Worm (Caenorhabditis elegans) whole organism, L2 larva: ENCODE measurements around the gene mam-4.
"Not testable (repeated sequence)": the region's sequence is repeated elsewhere in the genome, so short reads cannot be mapped to it uniquely, and the experiment has no call there.

Experiments used
- C34F6.9 ChIP-seq: fragments of 150-350 bp; optimal IDR thresholded peaks from 2 replicates; lab custom pipeline; 2014; ENCODE audit warnings: missing biosample characterization, missing genetic modification characterization
- F13H6.1 ChIP-seq: sonication (generic microtip); optimal IDR thresholded peaks from 2 replicates; lab custom pipeline; 2016; ENCODE audit warnings: missing genetic modification characterization, missing compliant biosample characterization
- Y55F3AM.14 ChIP-seq: fragments of 200-800 bp; sonication (Bioruptor generic); optimal IDR thresholded peaks from 2 replicates; lab custom pipeline; 2018; ENCODE audit warnings: mild to moderate bottlenecking, missing genetic modification characterization, missing compliant biosample characterization
- ZK546.5 ChIP-seq: sonication (generic microtip); optimal IDR thresholded peaks from 2 replicates; lab custom pipeline; 2017; ENCODE audit warnings: missing biosample characterization, missing genetic modification characterization
- aly-2 ChIP-seq: fragments of 150-350 bp; optimal IDR thresholded peaks from 2 replicates; lab custom pipeline; 2014; ENCODE audit warnings: missing biosample characterization, missing genetic modification characterization
- blmp-1 ChIP-seq: sonication (generic microtip); optimal IDR thresholded peaks from 2 replicates; lab custom pipeline; 2017; ENCODE audit warnings: missing genetic modification characterization, mild to moderate bottlenecking, missing compliant biosample characterization, antibody characterized with exemption, moderate library complexity; ENCODE audit not compliant: insufficient read depth
- ceh-82 ChIP-seq: fragments of 150-350 bp; optimal IDR thresholded peaks from 2 replicates; lab custom pipeline; 2014; ENCODE audit warnings: missing biosample characterization, missing genetic modification characterization
- dmd-4 ChIP-seq: sonication (generic microtip); optimal IDR thresholded peaks from 2 replicates; lab custom pipeline; 2017; ENCODE audit warnings: missing biosample characterization, missing genetic modification characterization
- egl-27 ChIP-seq: sonication (generic microtip); optimal IDR thresholded peaks from 3 replicates; lab custom pipeline; 2017; ENCODE audit warnings: missing biosample characterization, missing genetic modification reagents, missing genetic modification characterization
- elt-1 ChIP-seq: fragments of 150-350 bp; optimal IDR thresholded peaks from 2 replicates; lab custom pipeline; 2014; ENCODE audit warnings: missing biosample characterization, missing genetic modification characterization
- elt-3 ChIP-seq: sonication (generic microtip); optimal IDR thresholded peaks from 2 replicates; lab custom pipeline; 2017; ENCODE audit warnings: missing biosample characterization, missing genetic modification characterization
- fos-1 ChIP-seq: fragments of 150-350 bp; optimal IDR thresholded peaks from 2 replicates; lab custom pipeline; 2014; ENCODE audit warnings: missing biosample characterization, missing genetic modification characterization
- gmeb-1 ChIP-seq: fragments of 150-350 bp; optimal IDR thresholded peaks from 2 replicates; lab custom pipeline; 2014; ENCODE audit warnings: missing biosample characterization, missing genetic modification characterization
- lin-13 ChIP-seq: fragments of 150-350 bp; optimal IDR thresholded peaks from 2 replicates; lab custom pipeline; 2014; ENCODE audit warnings: missing biosample characterization, missing genetic modification reagents, missing genetic modification characterization
- lin-39 ChIP-seq: fragments of 150-350 bp; optimal IDR thresholded peaks from 2 replicates; lab custom pipeline; 2014; ENCODE audit warnings: missing biosample characterization, missing genetic modification reagents, missing genetic modification characterization
- lsy-2 ChIP-seq, 2 experiments: fragments of 150-350 bp in 1 of 2; sonication (generic microtip) in 1 of 2; optimal IDR thresholded peaks; 2 replicates each; lab custom pipeline; 2014 to 2017; ENCODE audit warnings: missing biosample characterization in 2 of 2, missing genetic modification characterization in 2 of 2
- mab-5 ChIP-seq: fragments of 150-350 bp; optimal IDR thresholded peaks from 2 replicates; lab custom pipeline; 2014; ENCODE audit warnings: missing biosample characterization, missing genetic modification characterization
- mbf-1 ChIP-seq: sonication (generic microtip); optimal IDR thresholded peaks from 2 replicates; lab custom pipeline; 2017; ENCODE audit warnings: missing biosample characterization, missing genetic modification characterization
- mdl-1 ChIP-seq, 2 experiments: fragments of 150-350 bp in 1 of 2; sonication (generic microtip) in 1 of 2; optimal IDR thresholded peaks; 2 replicates each; lab custom pipeline; 2017; ENCODE audit warnings: missing biosample characterization in 2 of 2, missing genetic modification characterization in 2 of 2
- nhr-129 ChIP-seq: fragments of 150-350 bp; optimal IDR thresholded peaks from 2 replicates; lab custom pipeline; 2014; ENCODE audit warnings: missing biosample characterization, missing genetic modification characterization
- nhr-21 ChIP-seq: fragments of 150-350 bp; optimal IDR thresholded peaks from 2 replicates; lab custom pipeline; 2014; ENCODE audit warnings: missing biosample characterization, missing genetic modification characterization
- nhr-23 ChIP-seq: fragments of 150-350 bp; optimal IDR thresholded peaks from 2 replicates; lab custom pipeline; 2014; ENCODE audit warnings: missing biosample characterization, missing genetic modification reagents, missing genetic modification characterization
- nhr-237 ChIP-seq: fragments of 150-350 bp; optimal IDR thresholded peaks from 2 replicates; lab custom pipeline; 2014; ENCODE audit warnings: missing biosample characterization, missing genetic modification characterization
- nhr-6 ChIP-seq: fragments of 150-350 bp; optimal IDR thresholded peaks from 2 replicates; lab custom pipeline; 2014; ENCODE audit warnings: missing biosample characterization, missing genetic modification characterization
- nhr-77 ChIP-seq: fragments of 150-350 bp; optimal IDR thresholded peaks from 2 replicates; lab custom pipeline; 2014; ENCODE audit warnings: missing biosample characterization, missing genetic modification characterization
- peb-1 ChIP-seq: fragments of 150-350 bp; optimal IDR thresholded peaks from 2 replicates; lab custom pipeline; 2014; ENCODE audit warnings: missing biosample characterization, missing genetic modification characterization
- sem-4 ChIP-seq: fragments of 150-350 bp; optimal IDR thresholded peaks from 2 replicates; lab custom pipeline; 2014; ENCODE audit warnings: missing biosample characterization, missing genetic modification reagents, missing genetic modification characterization
- skn-1 ChIP-seq: sonication (generic microtip); optimal IDR thresholded peaks from 2 replicates; lab custom pipeline; 2017; ENCODE audit warnings: missing biosample characterization, missing genetic modification characterization
- sma-3 ChIP-seq: sonication (generic microtip); optimal IDR thresholded peaks from 2 replicates; lab custom pipeline; 2016; ENCODE audit warnings: missing genetic modification reagents, missing genetic modification characterization, missing compliant biosample characterization
- sma-9 ChIP-seq, 2 experiments: fragments of 150-350 bp in 1 of 2; sonication (generic microtip) in 1 of 2; optimal IDR thresholded peaks; 2 replicates each; lab custom pipeline; 2014 to 2016; ENCODE audit warnings: missing genetic modification characterization in 2 of 2, mild to moderate bottlenecking in 1 of 2, missing biosample characterization in 1 of 2, missing compliant biosample characterization in 1 of 2, missing genetic modification reagents in 1 of 2, moderate library complexity in 1 of 2
- unc-39 ChIP-seq: fragments of 150-350 bp; optimal IDR thresholded peaks from 2 replicates; lab custom pipeline; 2014; ENCODE audit warnings: missing biosample characterization, missing genetic modification characterization
- unc-55 ChIP-seq: fragments of 150-350 bp; sonication (generic microtip); optimal IDR thresholded peaks from 3 replicates; lab custom pipeline; 2014; ENCODE audit warnings: missing biosample characterization, missing genetic modification reagents, missing genetic modification characterization
- unc-62 ChIP-seq: fragments of 150-350 bp; optimal IDR thresholded peaks from 2 replicates; lab custom pipeline; 2014; ENCODE audit warnings: missing biosample characterization, missing genetic modification reagents, missing genetic modification characterization
- zag-1 ChIP-seq: fragments of 150-350 bp; optimal IDR thresholded peaks from 2 replicates; lab custom pipeline; 2014; ENCODE audit warnings: missing biosample characterization, missing genetic modification characterization
- ztf-1 ChIP-seq: fragments of 200-800 bp; sonication (Bioruptor generic); conservative IDR thresholded peaks from 2 replicates; pipeline ENCODE4 v1.3.6; 2022; ENCODE audit warnings: missing genetic modification characterization, missing compliant biosample characterization
- ztf-11 ChIP-seq: sonication (generic microtip); optimal IDR thresholded peaks from 2 replicates; lab custom pipeline; 2017; ENCODE audit warnings: missing biosample characterization, missing genetic modification characterization
- ztf-4 ChIP-seq: fragments of 150-350 bp; optimal IDR thresholded peaks from 2 replicates; lab custom pipeline; 2014; ENCODE audit warnings: missing biosample characterization, missing genetic modification characterization

mam-4 gene

DNA sequence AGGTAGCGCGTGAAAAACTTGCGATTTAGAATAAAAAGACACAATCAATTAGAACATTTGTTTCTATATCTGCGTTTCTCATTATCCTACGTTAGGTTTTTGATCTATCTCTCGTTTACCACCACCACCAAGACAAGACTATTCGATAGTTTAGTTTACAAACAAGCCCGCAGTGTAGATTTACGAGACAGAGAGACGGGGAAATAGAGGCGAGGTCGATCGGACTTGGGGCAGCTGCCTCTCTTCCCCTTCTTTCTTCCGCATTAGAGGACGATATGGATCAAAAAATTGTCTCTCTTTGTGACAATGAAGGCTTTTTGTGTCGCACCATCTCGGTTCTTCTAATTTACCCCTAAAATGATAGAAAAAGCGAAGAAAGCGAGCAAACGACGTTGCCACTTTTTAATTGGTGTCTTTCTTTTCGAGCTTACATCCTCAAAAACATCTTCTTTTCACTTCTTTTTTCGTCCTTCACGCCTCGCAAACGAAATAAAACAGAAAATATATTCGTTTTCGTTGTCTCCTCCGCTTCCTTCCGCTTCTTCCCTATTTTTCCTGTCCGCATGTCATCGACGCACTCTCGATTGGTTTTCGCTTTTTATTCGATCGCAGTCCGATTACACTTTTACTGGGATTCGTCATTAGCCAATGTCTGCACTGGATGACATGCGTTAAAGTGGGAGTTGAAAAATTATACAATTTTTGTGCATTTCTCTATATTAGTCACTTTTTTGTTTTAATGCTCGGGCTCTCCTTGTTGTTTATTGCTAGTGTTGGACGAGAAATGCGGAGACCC is 33.7 kb downstream of the mam-4 start:
- TF ChIP-seq C34F6.9 (tag; lab: Kevin White, UChicago) (peak; percentile 26), unc-55 (peak; percentile 11), nhr-21 (tag; lab: Kevin White, UChicago) (peak; percentile 5), sem-4 (tag; lab: Kevin White, UChicago) (no peak), unc-62 (GFP tag; lab: Kevin White, UChicago) (no peak), lsy-2 (tag; optimal IDR thresholded peaks at IDR 0.05; lab: Kevin White, UChicago) (peak in 1 of 2 experiments; percentile 25), sma-9 (GFP tag; optimal IDR thresholded peaks at IDR 0.05; lab: Kevin White, UChicago) (peak; percentile 30), sma-9 (tag; optimal IDR thresholded peaks at IDR 0.05; lab: Kevin White, UChicago) (no peak)

DNA sequence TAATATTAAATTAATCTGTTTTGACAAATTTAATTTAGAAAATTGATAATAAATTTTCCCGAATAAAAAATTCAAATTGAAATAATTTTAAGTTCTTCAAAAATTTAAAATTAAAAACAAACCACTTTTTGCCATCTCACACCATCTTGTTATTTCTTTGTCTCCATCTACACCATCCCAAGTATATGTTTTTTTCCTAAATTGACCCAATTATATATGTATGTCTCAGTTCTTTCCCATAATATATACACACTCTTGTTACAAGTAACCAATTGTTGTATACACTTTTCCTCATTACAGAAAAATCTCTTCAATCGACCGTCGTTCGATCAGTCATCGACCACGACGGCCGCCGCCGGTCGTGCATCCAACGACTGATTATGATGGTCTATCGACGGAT is 34.3 kb downstream of the mam-4 start, which contains the start of gene gly-20:
gly-20 (plus strand) TSS at position 301 of the 400 bp plus-strand sequence.
- no peak for TF ChIP-seq fos-1 (tag; lab: Kevin White, UChicago)
- no peak for TF ChIP-seq nhr-237 (tag; lab: Kevin White, UChicago)
- TF ChIP-seq nhr-21 (tag; lab: Kevin White, UChicago) = no peak
- TF ChIP-seq mab-5 (tag; lab: Kevin White, UChicago) = no peak
- no peak for TF ChIP-seq ZK546.5 (tag; lab: Kevin White, UChicago)
- TF ChIP-seq egl-27 = no peak
- no peak for TF ChIP-seq skn-1 (tag; lab: Kevin White, UChicago)

DNA sequence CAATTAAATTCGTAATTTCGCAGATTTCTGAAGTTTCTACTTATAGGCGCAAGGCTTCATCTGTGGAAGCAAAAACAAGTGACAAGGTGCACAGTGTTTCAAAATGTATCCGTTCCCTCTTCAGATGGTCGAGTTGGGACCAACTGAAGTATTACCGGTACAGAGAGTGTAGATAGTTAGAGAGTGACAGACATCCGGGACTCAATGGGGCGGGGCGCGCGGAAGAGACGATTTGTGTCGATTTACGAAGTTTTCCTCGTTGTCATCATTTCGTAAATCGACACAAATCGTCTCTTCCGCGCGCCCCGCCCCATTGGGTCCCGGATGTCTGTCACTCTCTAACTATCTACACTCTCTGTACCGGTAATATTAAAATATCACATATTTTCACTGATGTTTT is 38.2 kb downstream of the mam-4 start, which contains the start of gene C03E10.3:
C03E10.3 (plus strand) TSS at position 301 of the 400 bp plus-strand sequence.
- not testable (repeated sequence) for TF ChIP-seq nhr-6 (tag; lab: Kevin White, UChicago); sma-9 (GFP tag; optimal IDR thresholded peaks at IDR 0.05; lab: Kevin White, UChicago); sma-9 (tag; optimal IDR thresholded peaks at IDR 0.05; lab: Kevin White, UChicago); lin-39 (tag; lab: Kevin White, UChicago)

DNA sequence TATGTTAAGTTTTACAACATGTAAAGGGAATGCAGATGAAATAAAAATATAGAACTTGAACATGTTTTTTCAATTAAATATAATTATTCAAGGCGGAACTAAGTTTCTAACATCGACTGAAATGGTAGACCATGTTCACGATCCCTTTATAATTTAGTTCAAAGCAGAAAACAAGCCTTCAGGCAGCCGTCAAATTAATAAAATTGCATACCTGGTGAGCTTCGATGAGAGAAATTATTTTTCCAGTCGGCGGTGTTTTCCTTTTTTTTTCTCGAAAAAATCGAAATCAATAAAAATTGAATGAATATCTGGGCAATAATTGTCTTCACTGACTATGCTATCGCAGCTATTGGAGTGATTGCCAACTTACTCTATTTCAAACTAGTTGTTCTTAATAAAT is 42.9 kb downstream of the mam-4 start, which contains the start of gene C03E10.1:
C03E10.1 (plus strand) TSS at position 301 of the 400 bp plus-strand sequence.
- TF ChIP-seq ztf-1 (GFP tag; lab: Robert Waterston, UW) (no peak), nhr-77 (no peak), elt-3 (no peak), elt-1 (tag; lab: Kevin White, UChicago) (no peak), zag-1 (tag; lab: Kevin White, UChicago) (no peak), nhr-23 (tag; lab: Kevin White, UChicago) (no peak), ceh-82 (tag; lab: Kevin White, UChicago) (no peak), nhr-129 (no peak)

DNA sequence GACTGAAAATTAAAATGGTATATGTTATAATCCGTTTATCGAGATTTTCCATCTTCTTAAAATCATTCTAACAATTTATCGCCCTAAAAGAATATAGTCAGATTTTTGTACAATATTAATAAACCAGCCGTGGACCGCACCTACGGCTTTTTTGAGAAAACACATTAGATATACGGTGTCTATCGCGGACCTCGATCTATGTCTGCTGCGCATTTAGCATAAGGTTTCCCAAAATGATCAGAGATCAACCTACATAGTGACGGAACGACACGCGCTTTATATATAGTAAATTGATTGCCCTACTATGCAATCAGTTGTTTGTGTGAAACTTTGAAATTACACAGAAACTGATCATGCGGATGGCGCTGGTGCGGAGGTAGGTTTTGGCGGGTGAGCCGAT is 44.7 kb downstream of the mam-4 start:
- no peak for TF ChIP-seq nhr-77
- TF ChIP-seq aly-2 (tag; lab: Kevin White, UChicago) = no peak
- no peak for TF ChIP-seq sem-4 (tag; lab: Kevin White, UChicago)
- TF ChIP-seq F13H6.1 = no peak
- no peak for TF ChIP-seq mdl-1 (tag; optimal IDR thresholded peaks at IDR 0.05; lab: Kevin White, UChicago)
- TF ChIP-seq dmd-4 (tag; lab: Kevin White, UChicago) = no peak
- TF ChIP-seq ztf-11 (tag; lab: Kevin White, UChicago) = no peak
- TF ChIP-seq peb-1 (tag; lab: Kevin White, UChicago) = no peak
- no peak for TF ChIP-seq blmp-1 (tag; lab: Kevin White, UChicago)
- no peak for TF ChIP-seq gmeb-1 (tag; lab: Kevin White, UChicago)

DNA sequence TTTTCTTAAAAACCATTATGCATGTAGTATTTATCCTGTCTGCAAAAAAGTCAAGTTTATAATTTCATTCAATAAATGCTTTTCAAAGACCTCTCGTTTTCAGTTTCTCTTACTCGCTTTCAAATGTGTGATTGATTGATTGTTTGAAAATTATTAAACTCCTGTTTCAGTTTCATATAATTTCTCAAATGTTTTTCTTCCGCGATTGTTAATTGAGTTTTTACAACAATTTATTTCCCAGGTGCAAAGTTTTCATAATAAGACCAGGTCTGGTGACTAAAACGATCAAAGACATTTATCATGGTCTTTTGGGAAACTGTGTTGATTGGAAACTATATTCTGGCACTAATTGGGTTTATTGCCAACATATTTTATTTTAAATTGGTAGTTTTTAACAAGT is 46.4 kb downstream of the mam-4 start, which contains the start of gene T03F7.6:
T03F7.6 (plus strand) TSS at position 301 of the 400 bp plus-strand sequence.
- no peak for TF ChIP-seq sma-3 (GFP tag; lab: Kevin White, UChicago)
- no peak for TF ChIP-seq lin-13 (GFP tag; lab: Kevin White, UChicago)
- TF ChIP-seq nhr-6 (tag; lab: Kevin White, UChicago) = no peak
- no peak for TF ChIP-seq ztf-4 (tag; lab: Kevin White, UChicago)
- TF ChIP-seq skn-1 (tag; lab: Kevin White, UChicago) = no peak
- TF ChIP-seq mbf-1 (tag; lab: Kevin White, UChicago) = no peak
- no peak for TF ChIP-seq nhr-129
- TF ChIP-seq lin-39 (tag; lab: Kevin White, UChicago) = no peak
- TF ChIP-seq Y55F3AM.14 = no peak
- no peak for TF ChIP-seq unc-39
- TF ChIP-seq fos-1 (tag; lab: Kevin White, UChicago) = no peak
- no peak for TF ChIP-seq ZK546.5 (tag; lab: Kevin White, UChicago)
- no peak for TF ChIP-seq nhr-237 (tag; lab: Kevin White, UChicago)
- TF ChIP-seq mdl-1 (tag; optimal IDR thresholded peaks at IDR 0.05; lab: Kevin White, UChicago) = no peak
